Fruit fly (Drosophila melanogaster) whole organism, prepupa: ENCODE data around the gene Ntf-2r.

Experiments used
- CG10631 ChIP-seq: fragments of 200-800 bp; sonication (Bioruptor generic); optimal IDR thresholded peaks from 2 replicates; lab custom pipeline; 2016; ENCODE audit warnings: missing biosample characterization, missing genetic modification characterization
- CG10669 ChIP-seq: fragments of 200-800 bp; sonication (Bioruptor generic); optimal IDR thresholded peaks from 3 replicates; lab custom pipeline; 2018; ENCODE audit warnings: missing biosample characterization, mild to moderate bottlenecking, missing genetic modification characterization, moderate library complexity
- CG11294 ChIP-seq: fragments of 200-800 bp; sonication (Bioruptor generic); IDR thresholded peaks from 2 replicates; pipeline ENCODE4 v1.3.6; 2022; ENCODE audit warnings: missing biosample characterization, missing genetic modification characterization
- CG15336 ChIP-seq: fragments of 200-800 bp; sonication (Bioruptor generic); IDR thresholded peaks from 2 replicates; pipeline ENCODE4 v1.3.6; 2022; ENCODE audit warnings: missing biosample characterization, missing genetic modification characterization
- CG31627 ChIP-seq: fragments of 200-800 bp; sonication (Bioruptor generic); optimal IDR thresholded peaks from 3 replicates; lab custom pipeline; 2016; ENCODE audit warnings: missing biosample characterization, missing genetic modification characterization
- CG3919 ChIP-seq: fragments of 200-800 bp; sonication (Bioruptor generic); optimal IDR thresholded peaks from 3 replicates; lab custom pipeline; 2016; ENCODE audit warnings: missing biosample characterization, missing genetic modification characterization
- CG6163 ChIP-seq: fragments of 200-800 bp; sonication (Bioruptor generic); IDR thresholded peaks from 3 replicates; pipeline ENCODE4 v1.3.6; 2022; ENCODE audit warnings: missing biosample characterization, missing genetic modification characterization
- CG6792 ChIP-seq: fragments of 200-800 bp; sonication (Bioruptor generic); optimal IDR thresholded peaks from 3 replicates; lab custom pipeline; 2016; ENCODE audit warnings: missing biosample characterization, missing genetic modification characterization
- CG6808 ChIP-seq: fragments of 200-800 bp; sonication (Bioruptor generic); optimal IDR thresholded peaks from 3 replicates; lab custom pipeline; 2017; ENCODE audit warnings: missing biosample characterization, missing genetic modification characterization, mild to moderate bottlenecking, moderate library complexity, missing genetic modification reagents
- CG7368 ChIP-seq: fragments of 200-800 bp; sonication (Bioruptor generic); optimal IDR thresholded peaks from 3 replicates; lab custom pipeline; 2016; ENCODE audit warnings: missing biosample characterization, missing genetic modification characterization
- CG8119 ChIP-seq: fragments of 200-800 bp; sonication (Bioruptor generic); IDR thresholded peaks from 3 replicates; pipeline ENCODE4 v1.3.6; 2022; ENCODE audit warnings: missing biosample characterization, missing genetic modification characterization
- CG8632 ChIP-seq: fragments of 200-800 bp; sonication (Bioruptor generic); optimal IDR thresholded peaks from 3 replicates; lab custom pipeline; 2016; ENCODE audit warnings: missing biosample characterization, missing genetic modification characterization
- CG9139 ChIP-seq: fragments of 200-800 bp; sonication (Bioruptor generic); optimal IDR thresholded peaks from 3 replicates; lab custom pipeline; 2017; ENCODE audit warnings: missing biosample characterization, mild to moderate bottlenecking, missing genetic modification characterization
- Eip75B ChIP-seq: fragments of 200-800 bp; sonication (Bioruptor generic); optimal IDR thresholded peaks from 3 replicates; lab custom pipeline; 2016; ENCODE audit warnings: missing biosample characterization, missing genetic modification characterization
- Eip78C ChIP-seq: fragments of 200-800 bp; sonication (Bioruptor generic); peaks from one replicate; lab custom pipeline; 2016; ENCODE audit warnings: missing biosample characterization, missing genetic modification characterization
- Ets96B ChIP-seq: fragments of 200-800 bp; optimal IDR thresholded peaks from 2 replicates; lab custom pipeline; 2019; ENCODE audit warnings: missing biosample characterization, mild to moderate bottlenecking, missing genetic modification characterization, moderate library complexity
- Gug ChIP-seq: fragments of 200-800 bp; sonication (Bioruptor generic); IDR thresholded peaks from 2 replicates; pipeline ENCODE4 v1.3.6; 2022; ENCODE audit warnings: missing biosample characterization, missing genetic modification characterization
- Hr39 ChIP-seq: fragments of 200-800 bp; sonication (Bioruptor generic); optimal IDR thresholded peaks from 2 replicates; lab custom pipeline; 2016; ENCODE audit warnings: missing biosample characterization, missing genetic modification characterization
- Hr4 ChIP-seq: fragments of 200-800 bp; sonication (Bioruptor generic); optimal IDR thresholded peaks from 3 replicates; lab custom pipeline; 2016; ENCODE audit warnings: missing biosample characterization, missing genetic modification characterization
- Lpt ChIP-seq: fragments of 200-800 bp; sonication (Bioruptor generic); optimal IDR thresholded peaks from 3 replicates; lab custom pipeline; 2016; ENCODE audit warnings: missing biosample characterization, missing genetic modification characterization
- Met ChIP-seq: fragments of 200-800 bp; sonication (Bioruptor generic); optimal IDR thresholded peaks from 3 replicates; lab custom pipeline; 2016; ENCODE audit warnings: missing biosample characterization, missing genetic modification characterization
- OdsH ChIP-seq: fragments of 200-800 bp; sonication (Bioruptor generic); optimal IDR thresholded peaks from 3 replicates; lab custom pipeline; 2016; ENCODE audit warnings: missing biosample characterization, missing genetic modification characterization
- Sox102F ChIP-seq: fragments of 200-800 bp; sonication (Bioruptor generic); optimal IDR thresholded peaks from 2 replicates; lab custom pipeline; 2016; ENCODE audit warnings: missing biosample characterization, mild to moderate bottlenecking, missing genetic modification characterization
- Sox14 ChIP-seq: fragments of 200-800 bp; sonication (Bioruptor generic); optimal IDR thresholded peaks from 3 replicates; lab custom pipeline; 2016; ENCODE audit warnings: missing biosample characterization, missing genetic modification characterization
- Sox15 ChIP-seq: fragments of 200-800 bp; sonication (Bioruptor generic); optimal IDR thresholded peaks from 3 replicates; lab custom pipeline; 2016; ENCODE audit warnings: missing biosample characterization, missing genetic modification characterization
- achi ChIP-seq: fragments of 200-800 bp; sonication (Bioruptor generic); optimal IDR thresholded peaks from 3 replicates; lab custom pipeline; 2016; ENCODE audit warnings: missing biosample characterization, missing genetic modification characterization
- acj6 ChIP-seq: fragments of 200-800 bp; sonication (Bioruptor generic); optimal IDR thresholded peaks from 3 replicates; lab custom pipeline; 2016; ENCODE audit warnings: missing biosample characterization, missing genetic modification characterization
- cyc ChIP-seq: fragments of 200-800 bp; sonication (Bioruptor generic); optimal IDR thresholded peaks from 3 replicates; lab custom pipeline; 2016; ENCODE audit warnings: missing biosample characterization, missing genetic modification characterization
- dac ChIP-seq: fragments of 200-800 bp; sonication (Bioruptor generic); optimal IDR thresholded peaks from 2 replicates; lab custom pipeline; 2017; ENCODE audit warnings: missing biosample characterization, mild to moderate bottlenecking, missing genetic modification characterization
- dsx ChIP-seq: fragments of 200-800 bp; optimal IDR thresholded peaks from 3 replicates; lab custom pipeline; 2019; ENCODE audit warnings: missing biosample characterization, mild to moderate bottlenecking, missing genetic modification characterization, moderate library complexity; ENCODE audit not compliant: poor library complexity, severe bottlenecking
- eg ChIP-seq: fragments of 200-800 bp; sonication (Bioruptor generic); IDR thresholded peaks from 3 replicates; pipeline ENCODE4 v1.3.6; 2022; ENCODE audit warnings: missing biosample characterization, missing genetic modification characterization
- esn ChIP-seq: fragments of 200-800 bp; sonication (Bioruptor generic); optimal IDR thresholded peaks from 2 replicates; lab custom pipeline; 2016; ENCODE audit warnings: missing biosample characterization, mild to moderate bottlenecking, missing genetic modification characterization, moderate library complexity
- fd59A ChIP-seq: fragments of 200-800 bp; sonication (Bioruptor generic); optimal IDR thresholded peaks from 2 replicates; lab custom pipeline; 2017; ENCODE audit warnings: missing biosample characterization, mild to moderate bottlenecking, missing genetic modification characterization, missing genetic modification reagents
- fd85E ChIP-seq: fragments of 200-800 bp; sonication (Bioruptor generic); optimal IDR thresholded peaks from 3 replicates; lab custom pipeline; 2016; ENCODE audit warnings: missing biosample characterization, missing genetic modification characterization
- lz ChIP-seq: fragments of 200-800 bp; sonication (Bioruptor generic); optimal IDR thresholded peaks from 3 replicates; lab custom pipeline; 2016; ENCODE audit warnings: missing biosample characterization, missing genetic modification characterization
- net ChIP-seq: fragments of 200-800 bp; sonication (Bioruptor generic); optimal IDR thresholded peaks from 3 replicates; lab custom pipeline; 2016; ENCODE audit warnings: missing biosample characterization, missing genetic modification characterization
- pdm3 ChIP-seq: fragments of 200-800 bp; sonication (Bioruptor generic); optimal IDR thresholded peaks from 3 replicates; lab custom pipeline; 2016; ENCODE audit warnings: missing biosample characterization, missing genetic modification characterization
- spab ChIP-seq: fragments of 200-800 bp; sonication (Bioruptor generic); optimal IDR thresholded peaks from 2 replicates; lab custom pipeline; 2017; ENCODE audit warnings: missing biosample characterization, mild to moderate bottlenecking, missing genetic modification characterization, missing genetic modification reagents
- ss ChIP-seq, 2 experiments: fragments of 200-800 bp; sonication (Bioruptor generic); optimal IDR thresholded peaks; 2 replicates in 1 of 2; 3 replicates in 1 of 2; lab custom pipeline; 2017 to 2018; ENCODE audit warnings: mild to moderate bottlenecking in 2 of 2, missing biosample characterization in 2 of 2, missing genetic modification characterization in 2 of 2, moderate library complexity in 1 of 2
- svp ChIP-seq: fragments of 200-800 bp; sonication (Bioruptor generic); peaks from one replicate; lab custom pipeline; 2016; ENCODE audit warnings: missing biosample characterization, missing genetic modification characterization
- vri ChIP-seq: fragments of 200-800 bp; sonication (Bioruptor generic); optimal IDR thresholded peaks from 3 replicates; lab custom pipeline; 2016; ENCODE audit warnings: missing biosample characterization, mild to moderate bottlenecking, missing genetic modification characterization

Gene Ntf-2r

dm6 chr2L:18468010-18468409 lies 13.6 kb downstream of the Ntf-2r start (continued):
- TF ChIP-seq Sox15 (GFP tag; lab: Kevin White, UChicago) (no peak), Eip78C (peak; percentile 82), CG10669 (GFP tag; lab: Kevin White, UChicago) (peak; percentile 33), CG6808 (GFP tag; lab: Kevin White, UChicago) (no peak), CG10631 (GFP tag; lab: Kevin White, UChicago) (peak; percentile 71), CG8119 (peak; percentile 43; the same call in 1 of the 3 replicates), Sox14 (GFP tag; lab: Kevin White, UChicago) (no peak), cyc (GFP tag; lab: Kevin White, UChicago) (peak; percentile 41), CG15336 (GFP tag; lab: Robert Waterston, UW) (peak; percentile 38; the same call in 1 of the 2 replicates), Hr39 (GFP tag; lab: Kevin White, UChicago) (peak; percentile 24), fd59A (GFP tag; lab: Kevin White, UChicago) (no peak), Hr4 (peak; percentile 30)

dm6 chr2L:18468607-18469015 lies 14.2 kb downstream of the Ntf-2r start:
- peak; percentile 2 for TF ChIP-seq lz (GFP tag; lab: Kevin White, UChicago)
- TF ChIP-seq OdsH = peak; percentile 7
- TF ChIP-seq CG9139 = no peak
- no peak for TF ChIP-seq CG8632 (GFP tag; lab: Kevin White, UChicago)
- peak; percentile 71; the same call in 2 of the 3 replicates for TF ChIP-seq eg (GFP tag; lab: Robert Waterston, UW)
- peak; percentile 9 for TF ChIP-seq Ets96B
- TF ChIP-seq Gug (GFP tag; lab: Robert Waterston, UW) = peak; percentile 28; the same call in 1 of the 2 replicates
- TF ChIP-seq Eip78C = peak; percentile 57
- TF ChIP-seq spab (GFP tag; lab: Kevin White, UChicago) = no peak
- peak; percentile 62 for TF ChIP-seq CG15336 (GFP tag; lab: Robert Waterston, UW)
- peak; percentile 21 for TF ChIP-seq acj6 (GFP tag; lab: Kevin White, UChicago)
- no peak for TF ChIP-seq dsx (GFP tag; lab: Kevin White, UChicago)
- peak; percentile 22 for TF ChIP-seq dac
- peak; percentile 97 for TF ChIP-seq vri (GFP tag; lab: Kevin White, UChicago)
- peak; percentile 44 for TF ChIP-seq net
- peak; percentile 53 for TF ChIP-seq Met (GFP tag; lab: Kevin White, UChicago)
- peak; percentile 77 for TF ChIP-seq Lpt (GFP tag; lab: Kevin White, UChicago)
- peak; percentile 53 for TF ChIP-seq Eip75B (GFP tag; lab: Kevin White, UChicago)
- TF ChIP-seq CG6792 (GFP tag; lab: Kevin White, UChicago) = peak; percentile 22
- TF ChIP-seq Sox15 (GFP tag; lab: Kevin White, UChicago) = no peak
- peak; percentile 25 for TF ChIP-seq pdm3
- TF ChIP-seq achi = peak; percentile 28
- TF ChIP-seq CG31627 (GFP tag; lab: Kevin White, UChicago) = peak; percentile 30
- TF ChIP-seq CG6163 (GFP tag; lab: Robert Waterston, UW) = peak; percentile 80; the same call in 2 of the 3 replicates
- TF ChIP-seq CG8119 = peak; percentile 58; the same call in 2 of the 3 replicates
- peak; percentile 53 for TF ChIP-seq svp (GFP tag; lab: Kevin White, UChicago)
- peak; percentile 20 to 27 for TF ChIP-seq ss (GFP tag; optimal IDR thresholded peaks at IDR 0.05; lab: Kevin White, UChicago)
- TF ChIP-seq CG3919 = peak; percentile 51
- peak; percentile 8 for TF ChIP-seq esn (GFP tag; lab: Kevin White, UChicago)
- 0 out of 2 replicates have a peak, but pooled peaks have one; percentile 27 for TF ChIP-seq CG11294 (GFP tag; lab: Robert Waterston, UW)
- TF ChIP-seq fd85E = peak; percentile 3
- peak; percentile 47 for TF ChIP-seq Hr39 (GFP tag; lab: Kevin White, UChicago)
- TF ChIP-seq Sox102F (GFP tag; lab: Kevin White, UChicago) = no peak
- peak; percentile 45 for TF ChIP-seq CG7368 (GFP tag; lab: Kevin White, UChicago)
- TF ChIP-seq CG10631 (GFP tag; lab: Kevin White, UChicago) = no peak
